Fruit fly (Drosophila melanogaster) whole organism, prepupa: ENCODE data around the gene Cad89D.

Source experiments
- Blimp-1 ChIP-seq: fragments of 200-800 bp; sonication (Bioruptor generic); optimal IDR thresholded peaks from 3 replicates; lab custom pipeline; 2017; ENCODE audit warnings: missing biosample characterization, missing genetic modification characterization, mild to moderate bottlenecking, moderate library complexity, missing genetic modification reagents
- CG10669 ChIP-seq: fragments of 200-800 bp; sonication (Bioruptor generic); optimal IDR thresholded peaks from 3 replicates; lab custom pipeline; 2018; ENCODE audit warnings: missing biosample characterization, mild to moderate bottlenecking, missing genetic modification characterization, moderate library complexity
- CG15336 ChIP-seq: fragments of 200-800 bp; sonication (Bioruptor generic); IDR thresholded peaks from 2 replicates; pipeline ENCODE4 v1.3.6; 2022; ENCODE audit warnings: missing biosample characterization, missing genetic modification characterization
- CG16779 ChIP-seq: fragments of 200-800 bp; sonication (Bioruptor generic); optimal IDR thresholded peaks from 3 replicates; lab custom pipeline; 2017; ENCODE audit warnings: missing biosample characterization, mild to moderate bottlenecking, missing genetic modification characterization
- CG6276 ChIP-seq: fragments of 200-800 bp; sonication (Bioruptor generic); optimal IDR thresholded peaks from 2 replicates; lab custom pipeline; 2017; ENCODE audit warnings: missing biosample characterization, mild to moderate bottlenecking, missing genetic modification characterization
- Gug ChIP-seq: fragments of 200-800 bp; sonication (Bioruptor generic); IDR thresholded peaks from 2 replicates; pipeline ENCODE4 v1.3.6; 2022; ENCODE audit warnings: missing biosample characterization, missing genetic modification characterization
- Hr38 ChIP-seq: sonication (Bioruptor generic); optimal IDR thresholded peaks from 2 replicates; lab custom pipeline; 2016; ENCODE audit warnings: missing biosample characterization, missing genetic modification characterization
- Sox102F ChIP-seq: fragments of 200-800 bp; sonication (Bioruptor generic); optimal IDR thresholded peaks from 2 replicates; lab custom pipeline; 2016; ENCODE audit warnings: missing biosample characterization, mild to moderate bottlenecking, missing genetic modification characterization
- Sox14 ChIP-seq: fragments of 200-800 bp; sonication (Bioruptor generic); optimal IDR thresholded peaks from 3 replicates; lab custom pipeline; 2016; ENCODE audit warnings: missing biosample characterization, missing genetic modification characterization
- Sox15 ChIP-seq: fragments of 200-800 bp; sonication (Bioruptor generic); optimal IDR thresholded peaks from 3 replicates; lab custom pipeline; 2016; ENCODE audit warnings: missing biosample characterization, missing genetic modification characterization
- eg ChIP-seq: fragments of 200-800 bp; sonication (Bioruptor generic); IDR thresholded peaks from 3 replicates; pipeline ENCODE4 v1.3.6; 2022; ENCODE audit warnings: missing biosample characterization, missing genetic modification characterization

- TF ChIP-seq CG6276 (GFP tag; lab: Kevin White, UChicago) (no peak), Sox15 (GFP tag; lab: Kevin White, UChicago) (no peak), CG10669 (GFP tag; lab: Kevin White, UChicago) (no peak), Blimp-1 (GFP tag; lab: Kevin White, UChicago) (no peak), CG15336 (GFP tag; lab: Robert Waterston, UW) (no peak), Hr38 (GFP tag; lab: Kevin White, UChicago) (no peak), Sox102F (no peak), Sox14 (GFP tag; lab: Kevin White, UChicago) (no peak), Gug (GFP tag; lab: Robert Waterston, UW) (no peak), eg (GFP tag; lab: Robert Waterston, UW) (no peak), CG16779 (tag; lab: Kevin White, UChicago) (no peak)
Observed at dm6 chr3R:16441367-16441923, 53.8 kb downstream of the Cad89D start, which contains the start of gene ema.
